Worm (Caenorhabditis elegans) whole organism, L3 larva: Measurements from ENCODE around the gene Y40B10A.5.
A peak's percentile ranks its signal among the peaks of the same experiment; 100 is the strongest.
"Not testable (repeated sequence)": the region's sequence is repeated elsewhere in the genome, so short reads cannot be mapped to it uniquely, and the experiment has no call there.

Experiments
- ZK546.5 ChIP-seq: sonication (generic microtip); optimal IDR thresholded peaks from 2 replicates; lab custom pipeline; 2017; ENCODE audit warnings: missing biosample characterization, missing genetic modification characterization
- aly-2 ChIP-seq: fragments of 150-350 bp; optimal IDR thresholded peaks from 2 replicates; lab custom pipeline; 2014; ENCODE audit warnings: missing biosample characterization, missing genetic modification characterization
- ceh-16 ChIP-seq: sonication (generic microtip); optimal IDR thresholded peaks from 2 replicates; lab custom pipeline; 2017; ENCODE audit warnings: missing biosample characterization, missing genetic modification characterization
- ceh-28 ChIP-seq: fragments of 150-350 bp; optimal IDR thresholded peaks from 2 replicates; lab custom pipeline; 2014; ENCODE audit warnings: missing biosample characterization, missing genetic modification reagents, missing genetic modification characterization
- ceh-82 ChIP-seq: fragments of 150-350 bp; optimal IDR thresholded peaks from 2 replicates; lab custom pipeline; 2014; ENCODE audit warnings: missing biosample characterization, missing genetic modification characterization
- egl-27 ChIP-seq: sonication (generic microtip); optimal IDR thresholded peaks from 4 replicates; lab custom pipeline; 2017; ENCODE audit warnings: missing biosample characterization, missing genetic modification reagents, missing genetic modification characterization
- egl-5 ChIP-seq: fragments of 150-350 bp; optimal IDR thresholded peaks from 2 replicates; lab custom pipeline; 2017; ENCODE audit warnings: missing biosample characterization, missing genetic modification reagents, missing genetic modification characterization, inconsistent platforms
- elt-1 ChIP-seq: fragments of 150-350 bp; optimal IDR thresholded peaks from 2 replicates; lab custom pipeline; 2014; ENCODE audit warnings: missing biosample characterization, missing genetic modification characterization
- elt-2 ChIP-seq: sonication (generic microtip); optimal IDR thresholded peaks from 2 replicates; lab custom pipeline; 2016; ENCODE audit warnings: missing genetic modification reagents, mild to moderate bottlenecking, missing genetic modification characterization, missing compliant biosample characterization
- elt-3 ChIP-seq, 3 experiments: fragments of 150-350 bp in 1 of 3; sonication (generic microtip) in 2 of 3; optimal IDR thresholded peaks; 2 replicates in 2 of 3; 4 replicates in 1 of 3; lab custom pipeline; 2014 to 2017; ENCODE audit warnings: missing biosample characterization in 3 of 3, missing genetic modification characterization in 3 of 3
- eor-1 ChIP-seq, 2 experiments: fragments of 150-350 bp; optimal IDR thresholded peaks; 2 replicates each; lab custom pipeline; 2014 to 2018; ENCODE audit warnings: missing biosample characterization in 2 of 2, missing genetic modification characterization in 2 of 2
- fkh-10 ChIP-seq: sonication (generic microtip); optimal IDR thresholded peaks from 2 replicates; lab custom pipeline; 2017; ENCODE audit warnings: missing biosample characterization, missing genetic modification reagents, missing genetic modification characterization
- fkh-2 ChIP-seq: fragments of 150-350 bp; optimal IDR thresholded peaks from 2 replicates; lab custom pipeline; 2014; ENCODE audit warnings: missing biosample characterization, missing genetic modification reagents, missing genetic modification characterization
- fos-1 ChIP-seq: fragments of 150-350 bp; optimal IDR thresholded peaks from 2 replicates; lab custom pipeline; 2014; ENCODE audit warnings: missing biosample characterization, missing genetic modification characterization
- hmg-11 ChIP-seq: sonication (generic microtip); optimal IDR thresholded peaks from 2 replicates; lab custom pipeline; 2016; ENCODE audit warnings: missing genetic modification characterization, missing compliant biosample characterization
- lin-15B ChIP-seq: fragments of 150-350 bp; optimal IDR thresholded peaks from 2 replicates; lab custom pipeline; 2014; ENCODE audit warnings: missing biosample characterization, missing genetic modification characterization
- lin-39 ChIP-seq: fragments of 150-350 bp; optimal IDR thresholded peaks from 2 replicates; lab custom pipeline; 2018; ENCODE audit warnings: missing biosample characterization, missing genetic modification reagents, missing genetic modification characterization
- mdl-1 ChIP-seq: fragments of 150-350 bp; optimal IDR thresholded peaks from 2 replicates; lab custom pipeline; 2014; ENCODE audit warnings: missing biosample characterization, missing genetic modification characterization
- mml-1 ChIP-seq: fragments of 150-350 bp; sonication (generic microtip); optimal IDR thresholded peaks from 3 replicates; lab custom pipeline; 2014; ENCODE audit warnings: missing biosample characterization, missing genetic modification characterization
- nhr-12 ChIP-seq: fragments of 150-350 bp; optimal IDR thresholded peaks from 2 replicates; lab custom pipeline; 2014; ENCODE audit warnings: missing biosample characterization, missing genetic modification characterization
- nhr-23 ChIP-seq: fragments of 150-350 bp; optimal IDR thresholded peaks from 2 replicates; lab custom pipeline; 2014; ENCODE audit warnings: missing biosample characterization, missing genetic modification reagents, missing genetic modification characterization
- nhr-25 ChIP-seq: sonication (generic microtip); optimal IDR thresholded peaks from 2 replicates; lab custom pipeline; 2017; ENCODE audit warnings: missing biosample characterization, missing genetic modification characterization
- pha-4 ChIP-seq: fragments of 150-350 bp; optimal IDR thresholded peaks from 2 replicates; lab custom pipeline; 2014; ENCODE audit warnings: missing biosample characterization, missing genetic modification reagents, missing genetic modification characterization
- skn-1 ChIP-seq: fragments of 150-350 bp; optimal IDR thresholded peaks from 2 replicates; lab custom pipeline; 2014; ENCODE audit warnings: missing biosample characterization, missing genetic modification characterization
- tbx-2 ChIP-seq: sonication (generic microtip); optimal IDR thresholded peaks from 2 replicates; lab custom pipeline; 2016; ENCODE audit warnings: mild to moderate bottlenecking, missing genetic modification characterization, missing compliant biosample characterization
- unc-62 ChIP-seq: fragments of 150-350 bp; sonication (generic microtip); optimal IDR thresholded peaks from 4 replicates; lab custom pipeline; 2014; ENCODE audit warnings: missing biosample characterization, missing genetic modification reagents, missing genetic modification characterization
- ztf-11 ChIP-seq: fragments of 150-350 bp; optimal IDR thresholded peaks from 2 replicates; lab custom pipeline; 2014; ENCODE audit warnings: missing biosample characterization, missing genetic modification characterization

The Y40B10A.5 gene

ce11 chrV:2045956-2046355 lies at the start of gene Y40B10A.5:
TSS of gene Y40B10A.5 (minus strand) at chrV:2046056.
- TF ChIP-seq nhr-25 (tag; lab: Kevin White, UChicago), result no peak
- no peak for TF ChIP-seq unc-62 (GFP tag; lab: Kevin White, UChicago)
- TF ChIP-seq ceh-16, result no peak
- TF ChIP-seq, all 47 proteins: peak for 0

ce11 chrV:2095204-2095603 lies 49.3 kb upstream of the Y40B10A.5 start, which contains the start of gene F36F12.2:
TSS of gene F36F12.2 (minus strand) at chrV:2095304.
- TF ChIP-seq tbx-2 (tag; lab: Kevin White, UChicago) (no peak), mml-1 (tag; lab: Kevin White, UChicago) (no peak), elt-2 (tag; lab: Kevin White, UChicago) (no peak), nhr-23 (tag; lab: Kevin White, UChicago) (no peak), ceh-28 (no peak), ztf-11 (no peak), lin-15B (tag; lab: Kevin White, UChicago) (no peak), egl-27 (tag; lab: Kevin White, UChicago) (no peak), ceh-82 (tag; lab: Kevin White, UChicago) (no peak), lin-39 (tag; lab: Kevin White, UChicago) (no peak), fkh-10 (GFP tag; lab: Kevin White, UChicago) (no peak), elt-1 (tag; lab: Kevin White, UChicago) (no peak)

- not testable (repeated sequence) for TF ChIP-seq eor-1 (tag; optimal IDR thresholded peaks at IDR 0.05; lab: Kevin White, UChicago); tbx-2 (tag; lab: Kevin White, UChicago); elt-3 (tag; optimal IDR thresholded peaks at IDR 0.05; lab: Kevin White, UChicago)
Observed at ce11 chrV:2090321-2090720, 44.5 kb upstream of the Y40B10A.5 start, which contains the start of gene ztf-28. TSS of gene ztf-28 (plus strand) at chrV:2090669.

ce11 chrV:2085745-2086267 lies 40.0 kb upstream of the Y40B10A.5 start, which contains the start of gene F36F12.3:
TSS of gene F36F12.3 (plus strand) at chrV:2085795.
- not testable (repeated sequence) for TF ChIP-seq nhr-12, ZK546.5, egl-5 (tag; lab: Kevin White, UChicago)

- TF ChIP-seq nhr-25 (tag; lab: Kevin White, UChicago) (no peak), elt-1 (tag; lab: Kevin White, UChicago) (no peak), skn-1 (tag; lab: Kevin White, UChicago) (no peak), pha-4 (tag; lab: Kevin White, UChicago) (no peak), mdl-1 (no peak)
Observed at ce11 chrV:2083869-2084268, 38.0 kb upstream of the Y40B10A.5 start.

- TF ChIP-seq hmg-11 (tag; lab: Kevin White, UChicago), result no peak
- peak; percentile 1 for TF ChIP-seq egl-5 (tag; lab: Kevin White, UChicago)
Observed at ce11 chrV:2081894-2082293, 36.0 kb upstream of the Y40B10A.5 start.

ce11 chrV:2081269-2081668 lies 35.4 kb upstream of the Y40B10A.5 start:
- no peak for TF ChIP-seq nhr-23 (tag; lab: Kevin White, UChicago)
- no peak for TF ChIP-seq fkh-2
- no peak for TF ChIP-seq fos-1 (tag; lab: Kevin White, UChicago)
- TF ChIP-seq tbx-2 (tag; lab: Kevin White, UChicago), result no peak
- no peak for TF ChIP-seq ceh-16
- TF ChIP-seq, all 47 proteins: peak for 0

ce11 chrV:2076043-2076442 lies 30.2 kb upstream of the Y40B10A.5 start:
- TF ChIP-seq aly-2 (tag; lab: Kevin White, UChicago), result no peak
- TF ChIP-seq elt-2 (tag; lab: Kevin White, UChicago), result no peak
- peak; percentile 53 for TF ChIP-seq lin-39 (tag; lab: Kevin White, UChicago)
- TF ChIP-seq, all 47 proteins: peak for 1
